Worm (Caenorhabditis elegans) whole organism, midembryonic: Measurements from ENCODE around the gene bath-10.

Experiments used
- T22C8.4 ChIP-seq: fragments of 200-800 bp; sonication (Bioruptor generic); IDR thresholded peaks from 2 replicates; pipeline ENCODE4 v1.3.6; 2022; ENCODE audit warnings: missing genetic modification characterization, missing compliant biosample characterization
- cog-1 ChIP-seq: sonication (generic microtip); optimal IDR thresholded peaks from 2 replicates; lab custom pipeline; 2016; ENCODE audit warnings: missing genetic modification characterization, missing compliant biosample characterization
- flt-1 ChIP-seq: fragments of 200-800 bp; sonication (Bioruptor generic); IDR thresholded peaks from 2 replicates; pipeline ENCODE4 v1.3.6; 2022; ENCODE audit warnings: missing genetic modification characterization, missing compliant biosample characterization
- klf-2 ChIP-seq: fragments of 200-800 bp; sonication (Bioruptor generic); conservative IDR thresholded peaks from 2 replicates; pipeline ENCODE4 v1.3.6; 2022; ENCODE audit warnings: missing genetic modification reagents, missing genetic modification characterization, missing compliant biosample characterization
- ref-1 ChIP-seq: fragments of 200-800 bp; sonication (Bioruptor generic); conservative IDR thresholded peaks from 2 replicates; pipeline ENCODE4 v1.3.6; 2022; ENCODE audit warnings: missing genetic modification reagents, missing genetic modification characterization, missing compliant biosample characterization
- tab-1 ChIP-seq: fragments of 200-800 bp; sonication (Bioruptor generic); IDR thresholded peaks from 2 replicates; pipeline ENCODE4 v1.3.6; 2022; ENCODE audit warnings: missing genetic modification characterization, missing compliant biosample characterization
- ztf-23 ChIP-seq: fragments of 200-800 bp; sonication (Bioruptor generic); IDR thresholded peaks from 2 replicates; pipeline ENCODE4 v1.3.6; 2022; ENCODE audit warnings: missing genetic modification reagents, missing genetic modification characterization, missing compliant biosample characterization

- TF ChIP-seq klf-2 (GFP tag; lab: Robert Waterston, UW) (no peak), flt-1 (GFP tag; lab: Robert Waterston, UW) (no peak), cog-1 (tag; lab: Kevin White, UChicago) (no peak), ztf-23 (GFP tag; lab: Robert Waterston, UW) (no peak), T22C8.4 (GFP tag; lab: Robert Waterston, UW) (no peak), ref-1 (GFP tag; lab: Robert Waterston, UW) (no peak), tab-1 (no peak)
Observed at ce11 chrII:3332039-3332438, 42.8 kb upstream of the bath-10 start, which contains the start of gene irld-27.
